Worm (Caenorhabditis elegans): ENCODE measurements around the gene srz-47.

DNA sequence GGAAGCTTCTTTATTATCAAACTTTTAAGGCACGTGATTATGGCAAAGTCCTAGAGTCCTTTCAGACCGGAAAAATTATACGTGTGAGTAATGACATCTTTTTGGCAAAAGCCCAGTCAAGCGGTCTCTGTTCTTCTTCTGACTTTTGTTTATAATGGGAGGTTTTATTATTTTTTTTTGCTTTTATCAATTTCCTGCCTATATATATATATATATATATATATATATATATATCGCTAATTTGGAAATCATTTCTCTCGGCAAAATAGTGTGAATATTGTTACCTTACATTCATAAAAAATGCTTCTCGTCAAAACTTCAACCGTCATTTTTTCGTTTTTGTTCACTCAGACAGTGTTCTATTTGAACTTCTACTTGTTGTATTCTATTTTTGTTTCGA lies 25.6 kb upstream of the srz-47 start, which contains the start of gene srbc-62:
- TF ChIP-seq ces-1 (GFP tag; optimal IDR thresholded peaks at IDR 0.05) (no peak), unc-39 (tag; optimal IDR thresholded peaks at IDR 0.05) (no peak), F49E8.2 (tag; optimal IDR thresholded peaks at IDR 0.05; ENCODE audit: borderline replicate concordance) (no peak), ceh-82 (tag; optimal IDR thresholded peaks at IDR 0.05) (no peak), Y5F2A.4 (GFP tag; optimal IDR thresholded peaks at IDR 0.05) (no peak), nhr-237 (tag; optimal IDR thresholded peaks at IDR 0.05) (no peak), unc-62 (GFP tag; optimal IDR thresholded peaks at IDR 0.05 in 1 of 2) (no peak), unc-62 (tag; optimal IDR thresholded peaks at IDR 0.05) (no peak), nhr-28 (tag; optimal IDR thresholded peaks at IDR 0.05) (no peak)

All from whole organism, L4 larva.